Worm (Caenorhabditis elegans): ENCODE results near the gene M04D8.7.
"Not testable (repeated sequence)": the region's sequence is repeated elsewhere in the genome, so short reads cannot be mapped to it uniquely, and the experiment has no call there.

The M04D8.7 gene

ce11 chrIII:10030549-10030948, 6.7 kb upstream of the M04D8.7 start, which contains the start of gene M04D8.4:
TSS of gene M04D8.4 (minus strand) at chrIII:10030649.
- TF ChIP-seq lin-39 (tag; optimal IDR thresholded peaks at IDR 0.05) (no peak), ceh-16 (tag; optimal IDR thresholded peaks at IDR 0.05) (no peak), aly-2 (tag; optimal IDR thresholded peaks at IDR 0.05) (no peak), mdl-1 (tag; optimal IDR thresholded peaks at IDR 0.05) (no peak), ceh-9 (tag; optimal IDR thresholded peaks at IDR 0.05) (no peak), mml-1 (tag; optimal IDR thresholded peaks at IDR 0.05) (no peak), fkh-2 (tag; optimal IDR thresholded peaks at IDR 0.05) (no peak), daf-12 (tag; optimal IDR thresholded peaks at IDR 0.05) (no peak)

DNA sequence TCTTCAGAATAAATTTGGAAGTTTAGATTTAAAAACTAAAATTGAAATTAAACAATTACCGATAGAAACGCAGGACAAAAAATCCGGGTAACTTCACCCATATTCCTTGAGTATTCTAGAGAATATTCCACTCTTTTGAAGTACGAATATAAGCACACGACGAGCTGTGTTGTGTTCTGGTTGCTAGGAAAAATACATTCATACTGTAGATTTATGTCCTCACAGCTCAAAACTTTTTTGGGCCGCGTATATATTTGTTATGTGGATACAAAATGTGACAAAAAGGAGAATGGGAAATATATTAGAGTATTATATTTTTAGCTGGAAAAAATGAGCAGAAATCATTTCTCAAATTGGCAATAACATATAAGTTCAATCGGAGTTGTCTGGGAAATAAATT, 4.0 kb upstream of the M04D8.7 start, which contains the start of gene M04D8.5:
TSS of gene M04D8.5 (minus strand) at position 101 of the 400 bp plus-strand sequence.
- TF ChIP-seq nhr-67 (tag; optimal IDR thresholded peaks at IDR 0.05) (no peak), R02D3.7 (tag; optimal IDR thresholded peaks at IDR 0.05) (no peak), fkh-2 (tag; optimal IDR thresholded peaks at IDR 0.05) (no peak), elt-2 (tag; optimal IDR thresholded peaks at IDR 0.05) (no peak), mdl-1 (tag; optimal IDR thresholded peaks at IDR 0.05) (no peak), nhr-25 (tag; optimal IDR thresholded peaks at IDR 0.05) (no peak), jun-1 (tag; optimal IDR thresholded peaks at IDR 0.05) (no peak), nhr-43 (tag; optimal IDR thresholded peaks at IDR 0.05; ENCODE audit: poor library complexity, severe bottlenecking) (no peak), nhr-76 (tag; optimal IDR thresholded peaks at IDR 0.05) (no peak), lin-39 (tag; optimal IDR thresholded peaks at IDR 0.05) (no peak), nfya-1 (tag; optimal IDR thresholded peaks at IDR 0.05; ENCODE audit: insufficient read depth) (no peak), eor-1 (tag; optimal IDR thresholded peaks at IDR 0.05) (no peak), fos-1 (tag; optimal IDR thresholded peaks at IDR 0.05) (no peak), ZK546.5 (tag; optimal IDR thresholded peaks at IDR 0.05) (no peak), nhr-23 (tag; optimal IDR thresholded peaks at IDR 0.05) (no peak), nhr-77 (tag; optimal IDR thresholded peaks at IDR 0.05) (no peak), nhr-12 (tag; optimal IDR thresholded peaks at IDR 0.05) (no peak)

- TF ChIP-seq ceh-82 (tag; optimal IDR thresholded peaks at IDR 0.05) (no peak), nhr-25 (tag; optimal IDR thresholded peaks at IDR 0.05) (no peak), ztf-11 (tag; optimal IDR thresholded peaks at IDR 0.05) (no peak), hmg-11 (tag; optimal IDR thresholded peaks at IDR 0.05) (no peak), zag-1 (tag; optimal IDR thresholded peaks at IDR 0.05) (no peak), ztf-4 (tag; optimal IDR thresholded peaks at IDR 0.05) (no peak)
Observed at ce11 chrIII:10033881-10034280, 3.4 kb upstream of the M04D8.7 start, which contains the start of gene M04D8.8. TSS of gene M04D8.8 (plus strand) at chrIII:10034181.

- no peak for TF ChIP-seq hmg-11 (tag; optimal IDR thresholded peaks at IDR 0.05)
- peak; percentile 79 for TF ChIP-seq nhr-11 (tag; optimal IDR thresholded peaks at IDR 0.05)
Observed at ce11 chrIII:10035783-10036182, 1.5 kb upstream of the M04D8.7 start, which contains the start of gene xbx-3. TSS of gene xbx-3 (plus strand) at chrIII:10035945.

DNA sequence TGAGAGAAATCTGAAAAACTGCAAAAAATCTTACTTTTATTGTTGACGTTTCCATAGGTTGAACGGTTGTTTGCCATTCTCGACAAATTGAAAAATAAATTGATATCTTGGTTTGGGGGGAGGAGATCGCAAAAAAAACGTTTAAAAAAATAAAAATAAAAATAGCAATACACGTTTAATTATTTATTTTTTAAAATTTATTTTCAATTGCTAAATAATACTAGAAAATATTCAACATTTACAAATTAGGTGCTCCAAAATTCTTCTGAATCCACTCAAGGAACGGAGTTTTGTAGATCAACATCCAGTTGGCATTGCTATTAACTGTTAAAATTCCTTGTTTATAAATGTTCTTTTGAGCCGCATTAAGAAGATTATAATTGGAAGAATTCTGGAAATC, 2.8 kb downstream of the M04D8.7 start, which contains the start of gene T16G12.7:
TSS of gene T16G12.7 (minus strand) at position 101 of the 400 bp plus-strand sequence.
- no peak for TF ChIP-seq aly-2 (tag; optimal IDR thresholded peaks at IDR 0.05)
- TF ChIP-seq elt-3 (tag; optimal IDR thresholded peaks at IDR 0.05), result no peak
- TF ChIP-seq ceh-16 (tag; optimal IDR thresholded peaks at IDR 0.05), result no peak

- TF ChIP-seq nhr-76 (tag; optimal IDR thresholded peaks at IDR 0.05), result no peak
- TF ChIP-seq daf-12 (tag; optimal IDR thresholded peaks at IDR 0.05), result no peak
- TF ChIP-seq pqm-1 (tag; optimal IDR thresholded peaks at IDR 0.05), result peak; percentile 60
- TF ChIP-seq nhr-43 (tag; optimal IDR thresholded peaks at IDR 0.05; ENCODE audit: poor library complexity, severe bottlenecking), result no peak
- TF ChIP-seq elt-2 (tag; optimal IDR thresholded peaks at IDR 0.05), result peak; percentile 82
Observed at ce11 chrIII:10049682-10050081, 12.4 kb downstream of the M04D8.7 start, which contains the start of gene T16G12.1. TSS of gene T16G12.1 (minus strand) at chrIII:10049857.

DNA sequence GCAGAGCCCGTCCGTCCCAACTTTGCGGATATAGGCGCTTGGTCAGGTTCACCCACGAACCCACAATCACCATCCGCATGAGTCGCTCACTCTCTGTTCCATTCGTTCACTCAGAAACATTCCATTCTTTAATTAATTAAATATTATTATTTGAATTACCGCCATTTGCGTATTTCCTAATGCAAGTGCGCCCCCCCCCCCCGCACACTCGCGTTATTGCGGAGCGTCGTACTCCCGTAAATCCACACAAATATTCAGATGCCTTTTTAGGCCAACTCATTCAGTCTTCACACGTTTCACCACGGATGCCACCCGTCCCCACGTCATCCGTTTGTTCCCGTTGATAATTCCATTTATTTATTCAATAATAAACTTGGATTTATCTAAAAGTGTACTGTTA, 13.1 kb downstream of the M04D8.7 start, which contains the start of gene T16G12.3:
TSS of gene T16G12.3 (plus strand) at position 301 of the 400 bp plus-strand sequence.
- TF ChIP-seq ztf-11, ceh-28, snpc-4 (tag; optimal IDR thresholded peaks at IDR 0.05): not testable (repeated sequence)
